Fruit fly (Drosophila melanogaster) S2 (cell line): Measurements from ENCODE around the gene TrpA1.

Experiments
- CG8478 ChIP-seq: fragments of >200 bp; optimal IDR thresholded peaks from 2 replicates; lab custom pipeline; 2018
- CTCF ChIP-seq, 2 experiments: fragments of >200 bp; optimal IDR thresholded peaks; 2 replicates each; lab custom pipeline; 2018

dm6 chr3L:8856875-8857274, 48.1 kb downstream of the TrpA1 start:
- TF ChIP-seq CTCF (optimal IDR thresholded peaks at IDR 0.05; lab: Kevin White, UChicago), result no peak
- TF ChIP-seq CG8478 (lab: Kevin White, UChicago), result no peak
